Fruit fly (Drosophila melanogaster): ENCODE measurements around the gene CG9503.

- no peak for TF ChIP-seq CG14655 (GFP tag; optimal IDR thresholded peaks at IDR 0.05)
- TF ChIP-seq CG10348 (GFP tag; IDR thresholded peaks at IDR 0.05), result no peak
- TF ChIP-seq CG9948 (tag; optimal IDR thresholded peaks at IDR 0.05), result no peak
- TF ChIP-seq CG4496 (GFP tag; IDR thresholded peaks at IDR 0.05), result no peak
These were observed 17.7 kb downstream of the CG9503 start, which contains the start of gene CG9512 for dm6 chrX:14905499-14906044.

Data from whole organism, pupa.